Fruit fly (Drosophila melanogaster): ENCODE data around the gene ND-51.

The ND-51 gene

dm6 chr2L:6062382-6063082, at the start of gene ND-51, which contains the start of gene CG13994 (continued):
- TF ChIP-seq CoRest (tag; optimal IDR thresholded peaks at IDR 0.05): peak; percentile 90
- TF ChIP-seq Meics (GFP tag; optimal IDR thresholded peaks at IDR 0.05): peak; percentile 79
- TF ChIP-seq aop (GFP tag; IDR thresholded peaks at IDR 0.05): 0 out of 2 replicates have a peak, but pooled peaks have one; percentile 25
- TF ChIP-seq Oli (tag; optimal IDR thresholded peaks at IDR 0.05): peak; percentile 69
- TF ChIP-seq bab2 (GFP tag; optimal IDR thresholded peaks at IDR 0.05): peak; percentile 91
- peak; percentile 64 for TF ChIP-seq CG14667 (GFP tag; IDR thresholded peaks at IDR 0.05)
- TF ChIP-seq nmo (GFP tag; optimal IDR thresholded peaks at IDR 0.05): peak; percentile 89
- TF ChIP-seq amos (GFP tag; IDR thresholded peaks at IDR 0.05; ENCODE audit: partially characterized antibody): no peak
- TF ChIP-seq Sox102F (GFP tag; optimal IDR thresholded peaks at IDR 0.05): peak; percentile 83
- TF ChIP-seq wor (GFP tag; IDR thresholded peaks at IDR 0.05): peak; percentile 29; the same call in 1 of the 2 replicates
- peak; percentile 76 for TF ChIP-seq CG10979 (tag; optimal IDR thresholded peaks at IDR 0.05)
- TF ChIP-seq CG1529 (GFP tag; optimal IDR thresholded peaks at IDR 0.05): peak; percentile 48
- peak; percentile 69 for TF ChIP-seq CG2875 (GFP tag; optimal IDR thresholded peaks at IDR 0.05)
- TF ChIP-seq emc (GFP tag; optimal IDR thresholded peaks at IDR 0.05): peak; percentile 60
- peak; percentile 80 for TF ChIP-seq lmd (GFP tag; IDR thresholded peaks at IDR 0.05)
- TF ChIP-seq fd102C (GFP tag; optimal IDR thresholded peaks at IDR 0.05): no peak
- TF ChIP-seq CG31441 (GFP tag; IDR thresholded peaks at IDR 0.05): no peak
- TF ChIP-seq Stat92E (GFP tag; optimal IDR thresholded peaks at IDR 0.05): peak in 1 of 3 experiments; percentile 34
- peak; percentile 65 for TF ChIP-seq stc (GFP tag; IDR thresholded peaks at IDR 0.05)
- peak; percentile 88 for TF ChIP-seq Dip3 (GFP tag; optimal IDR thresholded peaks at IDR 0.05)
- no peak for TF ChIP-seq Trl (optimal IDR thresholded peaks at IDR 0.05)
- peak; percentile 89 for TF ChIP-seq Trl (GFP tag; optimal IDR thresholded peaks at IDR 0.05)
- TF ChIP-seq Drgx (GFP tag; IDR thresholded peaks at IDR 0.05): peak; percentile 77
- TF ChIP-seq mirr (GFP tag; optimal IDR thresholded peaks at IDR 0.05): peak; percentile 71
- TF ChIP-seq CG13123 (GFP tag; optimal IDR thresholded peaks at IDR 0.05): peak; percentile 69
- no peak for TF ChIP-seq tna (GFP tag; IDR thresholded peaks at IDR 0.05; ENCODE audit: partially characterized antibody)
- peak; percentile 64; the same call in 2 of the 3 replicates for TF ChIP-seq Optix (GFP tag; IDR thresholded peaks at IDR 0.05)
- TF ChIP-seq dan (GFP tag; IDR thresholded peaks at IDR 0.05): no peak; the same call in 1 of the 2 replicates
- TF ChIP-seq disco-r (GFP tag; optimal IDR thresholded peaks at IDR 0.05): peak; percentile 50
- TF ChIP-seq CG11093 (GFP tag; IDR thresholded peaks at IDR 0.05): peak; percentile 71; the same call in 2 of the 3 replicates
- TF ChIP-seq sc (optimal IDR thresholded peaks at IDR 0.05): no peak
- peak; percentile 1 for TF ChIP-seq sc (GFP tag; optimal IDR thresholded peaks at IDR 0.05)
- TF ChIP-seq danr (GFP tag; IDR thresholded peaks at IDR 0.05): no peak
- TF ChIP-seq bowl (GFP tag; IDR thresholded peaks at IDR 0.05): peak; percentile 63; the same call in 1 of the 2 replicates
- TF ChIP-seq CTCF (GFP tag; optimal IDR thresholded peaks at IDR 0.05): no peak
- peak; percentile 85 for TF ChIP-seq NFAT (GFP tag; IDR thresholded peaks at IDR 0.05)
- no peak for TF ChIP-seq pita (GFP tag; optimal IDR thresholded peaks at IDR 0.05)
- no peak for TF ChIP-seq sqz (GFP tag; optimal IDR thresholded peaks at IDR 0.05)
- TF ChIP-seq CG7745 (tag; optimal IDR thresholded peaks at IDR 0.05): peak; percentile 74
- TF ChIP-seq Vsx1 (GFP tag; optimal IDR thresholded peaks at IDR 0.05): no peak
- peak; percentile 89 for TF ChIP-seq vvl (GFP tag; IDR thresholded peaks at IDR 0.05)
- peak; percentile 52 for TF ChIP-seq pfk (GFP tag; optimal IDR thresholded peaks at IDR 0.05)
- peak; percentile 80 for TF ChIP-seq CG6689 (GFP tag; IDR thresholded peaks at IDR 0.05)
